Fruit fly (Drosophila melanogaster): ENCODE results near the gene Ubc87F.

Gene Ubc87F

dm6 chr3R:13761563-13761962 lies 43.6 kb upstream of the Ubc87F start:
- TF ChIP-seq Pdp1 (GFP tag; optimal IDR thresholded peaks at IDR 0.05) (peak in 1 of 2 experiments; percentile 67), CkIIα-i1 (GFP tag; IDR thresholded peaks at IDR 0.05) (no peak), CG4360 (GFP tag; IDR thresholded peaks at IDR 0.05) (peak; percentile 30; the same call in 1 of the 2 replicates)

DNA sequence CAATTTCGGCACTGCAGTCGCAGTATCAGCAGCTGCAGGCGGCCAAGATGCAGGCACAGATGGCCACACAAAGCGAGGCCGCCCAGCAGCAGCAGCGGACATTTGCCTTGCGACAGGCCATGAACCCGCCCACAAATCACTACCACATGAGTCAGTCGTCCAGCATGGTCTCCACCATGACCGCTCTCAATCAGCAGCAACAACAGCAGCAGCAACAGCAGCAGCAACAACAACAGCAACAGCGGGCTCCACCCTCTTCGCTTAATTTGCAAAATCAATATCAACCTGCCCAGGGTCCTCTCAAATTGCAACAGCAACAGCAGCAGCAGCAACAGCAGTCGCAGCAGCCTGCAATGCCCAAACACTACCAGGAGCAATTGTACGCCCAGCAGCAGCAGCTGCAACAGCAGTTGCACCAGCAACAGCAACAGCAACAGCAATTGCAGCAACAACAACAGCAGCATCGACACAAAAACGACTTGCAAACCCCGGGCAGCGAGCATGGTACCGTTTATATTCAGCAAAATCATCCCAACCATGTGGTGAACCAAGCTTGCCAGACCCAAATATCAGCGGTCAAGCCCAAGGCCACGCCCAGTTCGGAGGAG lies 28.2 kb upstream of the Ubc87F start:
- TF ChIP-seq CG16779 (GFP tag; IDR thresholded peaks at IDR 0.05) (no peak), Chrac-16 (GFP tag; optimal IDR thresholded peaks at IDR 0.05) (no peak), zen2 (GFP tag; IDR thresholded peaks at IDR 0.05; ENCODE audit: partially characterized antibody) (no peak)

DNA sequence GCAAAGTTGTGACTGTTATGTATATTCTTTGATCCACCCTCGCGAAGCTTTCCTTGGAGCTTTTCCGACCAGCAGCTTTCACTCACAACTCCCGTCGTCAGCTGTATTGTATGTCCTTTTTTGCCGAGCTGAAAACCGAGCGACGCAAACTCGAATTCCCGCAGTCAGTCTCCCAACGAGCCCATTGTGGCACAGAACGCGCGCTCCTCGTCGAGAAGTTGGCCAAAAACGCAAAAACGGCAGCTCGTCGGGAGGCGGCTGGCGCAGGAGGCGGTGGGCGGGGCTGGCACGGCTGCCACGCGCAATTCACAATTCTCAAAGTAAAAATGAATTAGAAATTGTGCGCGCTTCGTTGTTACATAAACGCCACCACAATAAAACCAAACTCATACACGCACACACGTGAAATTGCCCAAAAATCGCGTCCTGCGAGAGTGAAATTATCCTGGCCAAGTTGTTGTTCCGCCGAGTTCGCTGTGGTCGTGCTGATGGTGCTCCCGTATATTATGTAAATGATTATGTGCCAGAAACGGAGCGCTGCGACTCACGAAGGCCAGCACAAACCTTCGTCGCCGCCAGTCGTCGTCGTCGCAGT lies 17.4 kb upstream of the Ubc87F start:
- TF ChIP-seq CG18476 (GFP tag; optimal IDR thresholded peaks at IDR 0.05) (peak; percentile 68), usp (GFP tag; optimal IDR thresholded peaks at IDR 0.05) (no peak), abd-A (tag; optimal IDR thresholded peaks at IDR 0.05) (peak; percentile 17), CG15514 (GFP tag; optimal IDR thresholded peaks at IDR 0.05) (no peak), CG11085 (GFP tag; IDR thresholded peaks at IDR 0.05) (no peak), ewg (GFP tag; optimal IDR thresholded peaks at IDR 0.05) (peak; percentile 36), Myb (GFP tag; optimal IDR thresholded peaks at IDR 0.05) (no peak), CG10543 (GFP tag; optimal IDR thresholded peaks at IDR 0.05) (no peak), CG3726 (GFP tag; IDR thresholded peaks at IDR 0.05) (no peak), kay (GFP tag; optimal IDR thresholded peaks at IDR 0.05) (no peak), psq (GFP tag; optimal IDR thresholded peaks at IDR 0.05) (no peak), CG43689 (GFP tag; IDR thresholded peaks at IDR 0.05) (no peak), Stat92E (GFP tag; optimal IDR thresholded peaks at IDR 0.05) (no peak), CG10959 (GFP tag; IDR thresholded peaks at IDR 0.05) (0 out of 2 replicates have a peak, but pooled peaks have one; percentile 16), Deaf1 (tag; optimal IDR thresholded peaks at IDR 0.05) (peak; percentile 91), CG12659 (GFP tag; optimal IDR thresholded peaks at IDR 0.05) (no peak), CG9609 (GFP tag; optimal IDR thresholded peaks at IDR 0.05) (no peak), Oaz (GFP tag; IDR thresholded peaks at IDR 0.05) (no peak), C15 (GFP tag; IDR thresholded peaks at IDR 0.05) (0 out of 3 replicates have a peak, but pooled peaks have one; percentile 12), CG3847 (GFP tag; IDR thresholded peaks at IDR 0.05) (no peak), CG7271 (tag; optimal IDR thresholded peaks at IDR 0.05) (no peak), Med (GFP tag) (peak; percentile 71), CG2202 (tag; optimal IDR thresholded peaks at IDR 0.05) (no peak), grau (tag; optimal IDR thresholded peaks at IDR 0.05) (no peak), Jarid2 (GFP tag; optimal IDR thresholded peaks at IDR 0.05) (peak; percentile 16), dmrt99B (tag; optimal IDR thresholded peaks at IDR 0.05) (no peak), ATbp (GFP tag; optimal IDR thresholded peaks at IDR 0.05) (no peak), Fer3 (tag; optimal IDR thresholded peaks at IDR 0.05) (no peak), Rfx (GFP tag; IDR thresholded peaks at IDR 0.05) (0 out of 2 replicates have a peak, but pooled peaks have one; percentile 23), dysf (GFP tag; IDR thresholded peaks at IDR 0.05) (no peak), ems (GFP tag; optimal IDR thresholded peaks at IDR 0.05) (no peak), bab2 (GFP tag; optimal IDR thresholded peaks at IDR 0.05) (no peak), Pdp1 (GFP tag; optimal IDR thresholded peaks at IDR 0.05) (peak in 1 of 2 experiments; percentile 64), z (GFP tag; IDR thresholded peaks at IDR 0.05) (peak; percentile 51; the same call in 2 of the 3 replicates), Optix (GFP tag; IDR thresholded peaks at IDR 0.05) (no peak), CG11560 (tag; IDR thresholded peaks at IDR 0.05) (no peak), zf30C (GFP tag; optimal IDR thresholded peaks at IDR 0.05) (no peak)

Data from whole organism, embryonic.